Worm (Caenorhabditis elegans): ENCODE data around the gene D2045.9.

The D2045.9 gene

ce11 chrIII:10520523-10520922 is 45.5 kb downstream of the D2045.9 start, which contains the start of gene unc-49:
unc-49 (plus strand) TSS chrIII:10520762.
- no peak for TF ChIP-seq ceh-36 (tag; optimal IDR thresholded peaks at IDR 0.05)
- no peak for TF ChIP-seq ceh-13 (GFP tag; optimal IDR thresholded peaks at IDR 0.05)
- no peak for TF ChIP-seq tra-4 (tag; optimal IDR thresholded peaks at IDR 0.05)
- no peak for TF ChIP-seq F13C5.2 (tag; optimal IDR thresholded peaks at IDR 0.05)
- no peak for TF ChIP-seq hmg-4 (GFP tag; optimal IDR thresholded peaks at IDR 0.05)
- TF ChIP-seq B0310.2 (tag; optimal IDR thresholded peaks at IDR 0.05) = no peak
- no peak for TF ChIP-seq aly-1 (tag; optimal IDR thresholded peaks at IDR 0.05)
- no peak for TF ChIP-seq ets-7 (tag; optimal IDR thresholded peaks at IDR 0.05)
- no peak for TF ChIP-seq tbx-37 (GFP tag; conservative IDR thresholded peaks at IDR 0.05)

- TF ChIP-seq flt-1 (GFP tag; IDR thresholded peaks at IDR 0.05) (no peak), ceh-36 (tag; optimal IDR thresholded peaks at IDR 0.05) (peak; percentile 82)
These were observed 46.2 kb downstream of the D2045.9 start for ce11 chrIII:10521219-10521618.

- no peak for TF ChIP-seq pes-1 (GFP tag; IDR thresholded peaks at IDR 0.05)
- TF ChIP-seq scrt-1 (GFP tag; IDR thresholded peaks at IDR 0.05) = no peak
- no peak for TF ChIP-seq flt-1 (GFP tag; IDR thresholded peaks at IDR 0.05)
- TF ChIP-seq tbx-11 (GFP tag; IDR thresholded peaks at IDR 0.05) = no peak
- TF ChIP-seq hmbx-1 (tag; optimal IDR thresholded peaks at IDR 0.05) = no peak
- TF ChIP-seq ceh-36 (tag; optimal IDR thresholded peaks at IDR 0.05) = no peak
- TF ChIP-seq sea-1 (GFP tag; conservative IDR thresholded peaks at IDR 0.05) = no peak
- no peak for TF ChIP-seq hnd-1 (tag; optimal IDR thresholded peaks at IDR 0.05)
- TF ChIP-seq ceh-13 (GFP tag; optimal IDR thresholded peaks at IDR 0.05) = no peak
- no peak for TF ChIP-seq ets-7 (tag; optimal IDR thresholded peaks at IDR 0.05)
- no peak for TF ChIP-seq tbx-37 (GFP tag; conservative IDR thresholded peaks at IDR 0.05)
- TF ChIP-seq hmg-4 (GFP tag; optimal IDR thresholded peaks at IDR 0.05) = no peak
- TF ChIP-seq F13C5.2 (tag; optimal IDR thresholded peaks at IDR 0.05) = no peak
- no peak for TF ChIP-seq B0310.2 (tag; optimal IDR thresholded peaks at IDR 0.05)
- TF ChIP-seq ama-1 (optimal IDR thresholded peaks at IDR 0.05) = no peak
- no peak for TF ChIP-seq tra-4 (tag; optimal IDR thresholded peaks at IDR 0.05)
- TF ChIP-seq aly-1 (tag; optimal IDR thresholded peaks at IDR 0.05) = no peak
These were observed 48.0 kb downstream of the D2045.9 start for ce11 chrIII:10523025-10523424.

- no peak for TF ChIP-seq aly-1 (tag; optimal IDR thresholded peaks at IDR 0.05)
- no peak for TF ChIP-seq sea-1 (GFP tag; conservative IDR thresholded peaks at IDR 0.05)
- no peak for TF ChIP-seq hmg-4 (GFP tag; optimal IDR thresholded peaks at IDR 0.05)
These were observed 49.8 kb downstream of the D2045.9 start for ce11 chrIII:10524823-10525222.

- TF ChIP-seq ets-7 (tag; optimal IDR thresholded peaks at IDR 0.05) (no peak), ceh-36 (tag; optimal IDR thresholded peaks at IDR 0.05) (no peak), tra-4 (tag; optimal IDR thresholded peaks at IDR 0.05) (no peak), sea-1 (GFP tag; conservative IDR thresholded peaks at IDR 0.05) (no peak), aly-1 (tag; optimal IDR thresholded peaks at IDR 0.05) (no peak), pes-1 (GFP tag; IDR thresholded peaks at IDR 0.05) (no peak), hmg-4 (GFP tag; optimal IDR thresholded peaks at IDR 0.05) (no peak), ceh-13 (GFP tag; optimal IDR thresholded peaks at IDR 0.05) (no peak), flt-1 (GFP tag; IDR thresholded peaks at IDR 0.05) (no peak), B0310.2 (tag; optimal IDR thresholded peaks at IDR 0.05) (no peak), tbx-11 (GFP tag; IDR thresholded peaks at IDR 0.05) (no peak), ama-1 (optimal IDR thresholded peaks at IDR 0.05) (no peak), tbx-37 (GFP tag; conservative IDR thresholded peaks at IDR 0.05) (no peak), scrt-1 (GFP tag; IDR thresholded peaks at IDR 0.05) (no peak), F13C5.2 (tag; optimal IDR thresholded peaks at IDR 0.05) (no peak), hmbx-1 (tag; optimal IDR thresholded peaks at IDR 0.05) (no peak), hnd-1 (tag; optimal IDR thresholded peaks at IDR 0.05) (no peak)
These were observed 50.9 kb downstream of the D2045.9 start for ce11 chrIII:10525927-10526326.

ce11 chrIII:10527446-10527845 is 52.4 kb downstream of the D2045.9 start:
- TF ChIP-seq hmbx-1 (tag; optimal IDR thresholded peaks at IDR 0.05) (no peak), hmg-4 (GFP tag; optimal IDR thresholded peaks at IDR 0.05) (no peak), tbx-11 (GFP tag; IDR thresholded peaks at IDR 0.05) (no peak), pes-1 (GFP tag; IDR thresholded peaks at IDR 0.05) (no peak), ceh-13 (GFP tag; optimal IDR thresholded peaks at IDR 0.05) (no peak), tbx-37 (GFP tag; conservative IDR thresholded peaks at IDR 0.05) (no peak), F13C5.2 (tag; optimal IDR thresholded peaks at IDR 0.05) (no peak), flt-1 (GFP tag; IDR thresholded peaks at IDR 0.05) (no peak), ceh-36 (tag; optimal IDR thresholded peaks at IDR 0.05) (no peak), aly-1 (tag; optimal IDR thresholded peaks at IDR 0.05) (no peak)

Measured in whole organism, early embryonic.